Worm (Caenorhabditis elegans) whole organism, L3 larva: ENCODE data around the gene nas-10.

Source experiments
- elt-3 ChIP-seq, 3 experiments: fragments of 150-350 bp in 1 of 3; sonication (generic microtip) in 2 of 3; optimal IDR thresholded peaks; 2 replicates in 2 of 3; 4 replicates in 1 of 3; lab custom pipeline; 2014 to 2017; ENCODE audit warnings: missing biosample characterization in 3 of 3, missing genetic modification characterization in 3 of 3
- mdl-1 ChIP-seq: fragments of 150-350 bp; optimal IDR thresholded peaks from 2 replicates; lab custom pipeline; 2014; ENCODE audit warnings: missing biosample characterization, missing genetic modification characterization
- nhr-237 ChIP-seq: fragments of 150-350 bp; optimal IDR thresholded peaks from 2 replicates; lab custom pipeline; 2014; ENCODE audit warnings: missing biosample characterization, missing genetic modification characterization

DNA sequence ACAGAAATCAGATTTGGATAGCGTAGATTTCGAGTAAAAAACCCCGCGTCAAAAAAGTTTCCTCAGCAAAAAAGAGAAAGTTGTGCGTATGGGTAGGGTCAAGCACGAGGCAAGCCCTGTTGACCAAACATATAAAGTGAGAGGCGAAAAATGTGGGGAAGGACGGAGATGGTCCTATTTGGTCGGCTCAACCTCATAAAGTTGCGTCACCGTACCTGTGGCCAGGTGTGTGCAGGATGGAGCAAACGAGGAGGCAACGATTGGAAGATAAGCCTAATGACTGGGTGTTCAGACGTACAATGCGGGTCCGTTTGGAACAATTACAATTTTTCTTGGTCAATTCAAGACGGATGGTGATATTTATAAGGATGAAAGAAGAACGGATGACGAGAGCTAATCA lies 36.2 kb downstream of the nas-10 start:
- TF ChIP-seq nhr-237 (tag; lab: Kevin White, UChicago) (no peak), elt-3 (tag; optimal IDR thresholded peaks at IDR 0.05; lab: Kevin White, UChicago) (no peak), mdl-1 (tag; lab: Kevin White, UChicago) (no peak)
